Worm (Caenorhabditis elegans) whole organism, early embryonic: Measurements from ENCODE around the gene fipr-7.

ENCODE experiments used
- B0310.2 ChIP-seq: sonication (generic microtip); optimal IDR thresholded peaks from 2 replicates; lab custom pipeline; 2016; ENCODE audit warnings: mild to moderate bottlenecking, missing genetic modification characterization, missing compliant biosample characterization
- F13C5.2 ChIP-seq: sonication (generic microtip); optimal IDR thresholded peaks from 2 replicates; lab custom pipeline; 2017; ENCODE audit warnings: mild to moderate bottlenecking, missing genetic modification characterization, inconsistent platforms, missing compliant biosample characterization
- aly-1 ChIP-seq: sonication (generic microtip); optimal IDR thresholded peaks from 2 replicates; lab custom pipeline; 2016; ENCODE audit warnings: missing genetic modification characterization, missing compliant biosample characterization
- ama-1 ChIP-seq: fragments of 150-350 bp; optimal IDR thresholded peaks from 2 replicates; lab custom pipeline; 2014
- ceh-13 ChIP-seq: fragments of 200-800 bp; sonication (Bioruptor generic); optimal IDR thresholded peaks from 2 replicates; lab custom pipeline; 2018; ENCODE audit warnings: mild to moderate bottlenecking, missing genetic modification characterization, missing compliant biosample characterization
- ceh-36 ChIP-seq: sonication (generic microtip); optimal IDR thresholded peaks from 2 replicates; lab custom pipeline; 2016; ENCODE audit warnings: missing genetic modification characterization, inconsistent platforms, missing compliant biosample characterization
- ets-7 ChIP-seq: sonication (generic microtip); optimal IDR thresholded peaks from 2 replicates; lab custom pipeline; 2016; ENCODE audit warnings: missing genotype, missing genetic modification characterization, missing compliant biosample characterization
- flt-1 ChIP-seq: fragments of 200-800 bp; sonication (Bioruptor generic); IDR thresholded peaks from 2 replicates; pipeline ENCODE4 v1.3.6; 2022; ENCODE audit warnings: missing genetic modification characterization, missing compliant biosample characterization
- hmbx-1 ChIP-seq: sonication (generic microtip); optimal IDR thresholded peaks from 2 replicates; lab custom pipeline; 2016; ENCODE audit warnings: mild to moderate bottlenecking, missing genetic modification characterization, missing compliant biosample characterization
- hmg-4 ChIP-seq: fragments of 200-800 bp; sonication (Bioruptor generic); optimal IDR thresholded peaks from 2 replicates; lab custom pipeline; 2018; ENCODE audit warnings: mild to moderate bottlenecking, missing genetic modification characterization, missing compliant biosample characterization
- hnd-1 ChIP-seq: sonication (generic microtip); optimal IDR thresholded peaks from 2 replicates; lab custom pipeline; 2016; ENCODE audit warnings: missing genetic modification characterization, missing compliant biosample characterization
- pes-1 ChIP-seq: fragments of 200-800 bp; sonication (Bioruptor generic); IDR thresholded peaks from 2 replicates; pipeline ENCODE4 v1.3.6; 2022; ENCODE audit warnings: missing genetic modification reagents, missing genetic modification characterization, missing compliant biosample characterization
- scrt-1 ChIP-seq: fragments of 200-800 bp; sonication (Bioruptor generic); IDR thresholded peaks from 2 replicates; pipeline ENCODE4 v1.3.6; 2022; ENCODE audit warnings: missing genetic modification characterization, missing compliant biosample characterization
- sea-1 ChIP-seq: fragments of 200-800 bp; sonication (Bioruptor generic); conservative IDR thresholded peaks from 2 replicates; pipeline ENCODE4 v1.3.6; 2022; ENCODE audit warnings: missing genetic modification characterization, missing compliant biosample characterization
- tbx-11 ChIP-seq: fragments of 200-800 bp; sonication (Bioruptor generic); IDR thresholded peaks from 2 replicates; pipeline ENCODE4 v1.3.6; 2022; ENCODE audit warnings: missing genetic modification characterization, missing compliant biosample characterization
- tbx-37 ChIP-seq: fragments of 200-800 bp; sonication (Bioruptor generic); conservative IDR thresholded peaks from 2 replicates; pipeline ENCODE4 v1.3.6; 2022; ENCODE audit warnings: missing genetic modification reagents, missing genetic modification characterization, missing compliant biosample characterization
- tra-4 ChIP-seq: sonication (generic microtip); optimal IDR thresholded peaks from 2 replicates; lab custom pipeline; 2017; ENCODE audit warnings: missing genetic modification characterization, missing compliant biosample characterization

The fipr-7 gene

ce11 chrV:10275619-10276018 lies 46.0 kb downstream of the fipr-7 start, which contains the start of gene Y22F5A.11:
Y22F5A.11 (minus strand) TSS chrV:10275646.
- TF ChIP-seq B0310.2 (tag; lab: Kevin White, UChicago) (no peak), hnd-1 (tag; lab: Kevin White, UChicago) (no peak), scrt-1 (no peak), F13C5.2 (tag; lab: Kevin White, UChicago) (no peak), sea-1 (GFP tag; lab: Robert Waterston, UW) (no peak), ceh-36 (tag; lab: Kevin White, UChicago) (no peak), hmg-4 (GFP tag; lab: Kevin White, UChicago) (no peak), ets-7 (tag; lab: Kevin White, UChicago) (no peak), flt-1 (GFP tag; lab: Robert Waterston, UW) (no peak), tbx-11 (GFP tag; lab: Robert Waterston, UW) (no peak), ceh-13 (GFP tag; lab: Kevin White, UChicago) (no peak), ama-1 (no peak), pes-1 (GFP tag; lab: Robert Waterston, UW) (no peak), tbx-37 (GFP tag; lab: Robert Waterston, UW) (no peak), tra-4 (no peak), hmbx-1 (no peak)

ce11 chrV:10276038-10276437 lies 46.4 kb downstream of the fipr-7 start:
- TF ChIP-seq hnd-1 (tag; lab: Kevin White, UChicago) (no peak), sea-1 (GFP tag; lab: Robert Waterston, UW) (no peak), ceh-36 (tag; lab: Kevin White, UChicago) (no peak), ets-7 (tag; lab: Kevin White, UChicago) (no peak), tbx-11 (GFP tag; lab: Robert Waterston, UW) (no peak), flt-1 (GFP tag; lab: Robert Waterston, UW) (no peak), hmbx-1 (no peak), B0310.2 (tag; lab: Kevin White, UChicago) (no peak), pes-1 (GFP tag; lab: Robert Waterston, UW) (no peak), tra-4 (no peak), F13C5.2 (tag; lab: Kevin White, UChicago) (no peak), aly-1 (tag; lab: Kevin White, UChicago) (no peak), scrt-1 (no peak), tbx-37 (GFP tag; lab: Robert Waterston, UW) (no peak), hmg-4 (GFP tag; lab: Kevin White, UChicago) (no peak), ama-1 (no peak)

- no peak for TF ChIP-seq tbx-11 (GFP tag; lab: Robert Waterston, UW)
These were observed 48.0 kb downstream of the fipr-7 start, which contains the start of gene lys-1 for ce11 chrV:10277579-10277978. lys-1 (plus strand) TSS chrV:10277904.
